Fruit fly (Drosophila melanogaster): Measurements from ENCODE around the gene CG31008.

Gene CG31008

DNA sequence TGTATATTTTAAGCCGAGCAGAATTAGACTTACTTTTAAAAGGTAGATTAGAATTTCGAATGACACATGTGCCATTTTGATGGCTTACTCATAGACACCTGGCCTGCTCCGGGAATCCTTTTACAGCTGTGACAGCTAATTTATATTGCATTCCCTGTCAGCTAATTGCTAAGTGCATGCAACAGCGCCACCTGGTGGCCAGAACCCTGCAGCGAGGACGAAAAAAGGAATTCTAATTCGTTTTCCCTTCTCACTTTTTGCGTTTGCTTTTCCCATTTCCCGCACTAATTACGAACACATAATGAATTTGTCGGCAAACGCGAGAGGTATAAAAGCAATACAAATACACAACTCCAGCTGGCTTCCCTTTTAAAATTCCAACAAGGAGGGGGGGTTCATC, at the start of gene CG31008:
Gene CG31008 (minus strand): TSS at position 59 of the 400 bp plus-strand sequence.
- TF ChIP-seq h (optimal IDR thresholded peaks at IDR 0.05) (no peak), Myc (optimal IDR thresholded peaks at IDR 0.05) (no peak), psq (optimal IDR thresholded peaks at IDR 0.05) (no peak), ttk (optimal IDR thresholded peaks at IDR 0.05) (no peak)

DNA sequence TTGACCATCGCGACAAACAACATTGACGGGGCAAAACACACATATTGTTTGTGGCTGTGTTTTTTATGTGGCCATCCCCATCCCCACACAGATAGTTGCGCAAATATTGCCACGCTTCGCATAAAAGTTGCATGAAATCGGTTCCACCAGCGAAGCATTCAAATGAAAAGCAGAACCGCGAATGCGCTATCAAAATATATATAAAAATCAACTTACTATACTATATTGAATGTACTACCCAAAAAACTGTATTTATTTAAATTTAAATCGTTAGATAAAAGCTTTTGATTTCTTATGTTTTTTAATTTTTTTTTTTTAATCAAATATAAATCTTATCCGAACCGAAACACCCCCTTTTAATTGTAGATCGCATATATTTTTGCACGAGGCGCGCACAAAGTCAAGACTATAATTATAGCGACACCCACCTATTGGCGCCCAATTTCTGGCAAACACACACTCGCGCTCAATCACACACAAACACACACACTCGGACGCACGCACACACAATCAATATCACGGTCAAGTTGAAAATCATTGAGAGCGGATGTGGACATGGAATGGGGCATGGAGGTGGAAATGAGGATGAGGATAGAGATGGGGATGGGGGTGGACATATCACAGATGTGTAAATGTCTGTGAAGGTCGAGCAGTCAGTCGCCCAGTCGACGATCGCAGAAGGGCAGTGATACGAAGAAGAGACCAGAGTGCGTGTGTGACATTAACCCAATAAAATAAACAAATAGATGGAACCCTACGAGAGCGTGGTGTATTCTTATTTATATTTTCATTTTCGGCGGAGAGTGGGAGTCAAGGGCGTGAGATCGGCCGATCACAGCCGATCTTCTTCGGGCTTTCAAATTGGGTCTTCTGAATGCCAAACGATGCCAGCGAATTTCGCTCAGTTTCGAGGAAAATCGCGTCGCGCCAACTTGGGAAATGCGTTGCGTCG, 48.9 kb upstream of the CG31008 start, which contains the start of gene CanA1:
Gene CanA1 (plus strand): TSS at position 902 of the 952 bp plus-strand sequence.
- TF ChIP-seq Myc (optimal IDR thresholded peaks at IDR 0.05) (no peak), psq (optimal IDR thresholded peaks at IDR 0.05) (no peak), ttk (optimal IDR thresholded peaks at IDR 0.05) (no peak), Sin3A (optimal IDR thresholded peaks at IDR 0.05) (no peak), h (optimal IDR thresholded peaks at IDR 0.05) (no peak)

DNA sequence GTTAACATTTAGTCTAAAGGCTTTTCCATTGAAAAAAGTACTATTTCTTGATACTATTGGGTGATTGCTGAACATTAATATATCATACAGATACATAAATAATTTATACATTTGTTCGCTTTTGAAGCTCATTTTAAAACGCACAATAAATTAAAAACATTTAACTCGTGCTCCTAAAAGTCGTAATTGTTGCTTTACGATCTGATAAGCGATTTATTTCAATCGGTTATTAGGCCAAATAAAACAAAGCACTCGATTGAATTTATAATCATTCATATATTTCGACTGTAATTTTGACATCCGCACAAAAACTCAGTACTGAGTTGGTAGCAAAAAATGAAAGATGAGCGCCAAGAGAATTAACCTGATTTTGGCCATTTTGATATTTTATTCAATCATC, 45.2 kb upstream of the CG31008 start, which contains the start of gene CG33773:
Gene CG33773 (plus strand): TSS at position 301 of the 400 bp plus-strand sequence.
- no peak for TF ChIP-seq h (optimal IDR thresholded peaks at IDR 0.05)
- TF ChIP-seq insv (optimal IDR thresholded peaks at IDR 0.05) = no peak
- no peak for TF ChIP-seq Myc (optimal IDR thresholded peaks at IDR 0.05)
- no peak for TF ChIP-seq psq (optimal IDR thresholded peaks at IDR 0.05)
- no peak for TF ChIP-seq Sin3A (optimal IDR thresholded peaks at IDR 0.05)
- TF ChIP-seq ttk (optimal IDR thresholded peaks at IDR 0.05) = no peak

dm6 chr3R:31020762-31021161, 31.0 kb upstream of the CG31008 start:
- TF ChIP-seq h (optimal IDR thresholded peaks at IDR 0.05) = no peak
- TF ChIP-seq Myc (optimal IDR thresholded peaks at IDR 0.05) = no peak
- TF ChIP-seq Sin3A (optimal IDR thresholded peaks at IDR 0.05) = no peak
- TF ChIP-seq insv (optimal IDR thresholded peaks at IDR 0.05) = no peak

dm6 chr3R:31019662-31020061, 29.9 kb upstream of the CG31008 start:
- TF ChIP-seq ttk (optimal IDR thresholded peaks at IDR 0.05) (no peak), psq (optimal IDR thresholded peaks at IDR 0.05) (no peak), h (optimal IDR thresholded peaks at IDR 0.05) (no peak), Sin3A (optimal IDR thresholded peaks at IDR 0.05) (no peak), insv (optimal IDR thresholded peaks at IDR 0.05) (no peak), Myc (optimal IDR thresholded peaks at IDR 0.05) (no peak)

DNA sequence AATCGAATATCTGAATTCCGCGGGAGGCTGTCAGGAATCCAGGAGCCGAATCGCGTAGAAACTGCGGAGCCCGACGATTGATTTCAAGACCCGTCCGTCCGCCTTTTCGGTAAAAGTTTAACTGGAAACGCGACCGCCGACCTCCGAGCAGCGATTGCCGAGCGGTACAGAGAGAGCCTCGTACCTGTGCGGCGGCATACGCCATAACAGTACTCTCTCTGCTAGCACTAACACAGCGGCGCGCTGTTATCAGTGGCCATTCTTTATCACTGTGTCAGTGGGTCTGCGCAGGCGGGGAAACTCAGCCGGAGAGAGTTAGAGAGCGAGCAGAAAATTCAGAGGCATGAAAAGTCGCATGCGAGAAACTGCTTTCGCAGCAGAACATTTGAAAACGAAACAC, 26.9 kb upstream of the CG31008 start, which contains the start of gene 5-HT7:
Gene 5-HT7 (minus strand): TSS at position 161 of the 400 bp plus-strand sequence.
- TF ChIP-seq Sin3A (optimal IDR thresholded peaks at IDR 0.05) (no peak), ttk (optimal IDR thresholded peaks at IDR 0.05) (no peak), h (optimal IDR thresholded peaks at IDR 0.05) (no peak), insv (optimal IDR thresholded peaks at IDR 0.05) (no peak), Myc (optimal IDR thresholded peaks at IDR 0.05) (no peak)

DNA sequence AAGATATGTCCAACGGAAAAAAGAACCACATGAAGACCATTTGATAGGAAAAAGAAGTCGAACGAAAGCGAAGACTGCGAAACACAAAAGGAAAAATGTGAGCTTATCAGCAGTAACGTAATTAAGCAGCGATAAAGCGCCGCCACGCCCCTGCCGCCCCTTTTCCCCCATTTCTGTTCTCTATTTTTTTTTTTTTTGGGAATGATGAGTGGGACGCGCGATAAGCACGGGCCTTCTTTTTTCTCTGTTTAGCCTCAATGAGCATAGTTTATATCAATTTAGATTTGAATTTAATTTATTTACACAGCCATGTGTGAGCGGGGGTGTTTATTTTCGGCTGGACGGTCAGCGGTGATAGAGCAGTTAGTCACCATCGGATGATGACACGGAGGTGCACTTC, 20.3 kb upstream of the CG31008 start:
- TF ChIP-seq h (optimal IDR thresholded peaks at IDR 0.05) (no peak), insv (optimal IDR thresholded peaks at IDR 0.05) (no peak), Sin3A (optimal IDR thresholded peaks at IDR 0.05) (no peak), ttk (optimal IDR thresholded peaks at IDR 0.05) (no peak), psq (optimal IDR thresholded peaks at IDR 0.05) (no peak), Myc (optimal IDR thresholded peaks at IDR 0.05) (no peak)

DNA sequence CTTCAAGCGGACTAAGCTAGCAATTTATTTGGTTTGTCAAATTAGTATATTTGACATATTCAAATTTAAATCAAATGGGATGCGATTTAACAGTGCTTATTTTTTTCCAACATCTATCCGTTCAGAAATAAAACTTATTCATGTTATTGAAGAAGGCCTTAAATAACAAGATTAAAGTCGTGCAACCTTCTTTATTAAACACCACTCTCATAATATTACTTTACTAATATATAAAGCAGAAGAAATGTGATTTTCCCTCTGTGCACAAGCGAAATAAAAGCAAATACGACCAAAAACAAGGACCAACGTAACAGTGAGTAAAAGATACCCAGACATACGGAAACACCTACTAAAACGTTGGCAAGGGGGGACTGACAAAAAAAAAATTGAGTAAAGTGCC, 16.8 kb upstream of the CG31008 start:
- TF ChIP-seq psq (optimal IDR thresholded peaks at IDR 0.05) (no peak), Myc (optimal IDR thresholded peaks at IDR 0.05) (no peak), insv (optimal IDR thresholded peaks at IDR 0.05) (no peak), ttk (optimal IDR thresholded peaks at IDR 0.05) (no peak), Sin3A (optimal IDR thresholded peaks at IDR 0.05) (no peak), h (optimal IDR thresholded peaks at IDR 0.05) (no peak)

- TF ChIP-seq ttk (optimal IDR thresholded peaks at IDR 0.05) (no peak), Myc (optimal IDR thresholded peaks at IDR 0.05) (no peak), psq (optimal IDR thresholded peaks at IDR 0.05) (no peak), h (optimal IDR thresholded peaks at IDR 0.05) (no peak), Sin3A (optimal IDR thresholded peaks at IDR 0.05) (no peak), insv (optimal IDR thresholded peaks at IDR 0.05) (no peak)
These were observed 2.6 kb upstream of the CG31008 start, which contains the start of gene CG31007 for dm6 chr3R:30992357-30992756. Gene CG31007 (minus strand): TSS chr3R:30992457.

- no peak for TF ChIP-seq h (optimal IDR thresholded peaks at IDR 0.05)
These were observed 25.6 kb downstream of the CG31008 start, which contains the start of gene Ctr1C for dm6 chr3R:30964220-30964619. Gene Ctr1C (minus strand): TSS chr3R:30964320.

DNA sequence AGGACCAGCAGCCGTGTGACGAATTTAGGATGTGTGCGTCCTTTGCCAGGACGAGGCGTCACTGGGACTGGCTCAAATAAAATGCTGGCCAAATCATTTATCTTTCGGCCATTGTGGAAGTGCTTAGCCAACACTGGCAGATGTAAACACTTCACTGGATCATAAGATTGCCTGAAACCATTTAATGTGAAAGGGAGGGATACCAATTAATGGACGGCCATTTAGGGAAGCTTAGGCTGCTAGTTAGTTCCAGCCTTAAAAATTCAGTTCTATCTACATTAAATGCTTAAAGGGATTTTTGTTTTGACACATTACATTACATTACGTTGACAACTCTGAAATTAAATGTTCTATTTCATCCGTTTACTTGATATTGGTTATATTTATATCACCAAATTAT, 30.4 kb downstream of the CG31008 start, which contains the start of gene CG15548:
Gene CG15548 (plus strand): TSS at position 301 of the 400 bp plus-strand sequence.
- no peak for TF ChIP-seq Myc (optimal IDR thresholded peaks at IDR 0.05)
- no peak for TF ChIP-seq psq (optimal IDR thresholded peaks at IDR 0.05)

- TF ChIP-seq insv (optimal IDR thresholded peaks at IDR 0.05) (no peak), ttk (optimal IDR thresholded peaks at IDR 0.05) (no peak), h (optimal IDR thresholded peaks at IDR 0.05) (no peak), Myc (optimal IDR thresholded peaks at IDR 0.05) (no peak), Sin3A (optimal IDR thresholded peaks at IDR 0.05) (no peak), psq (optimal IDR thresholded peaks at IDR 0.05) (no peak)
These were observed 43.5 kb downstream of the CG31008 start for dm6 chr3R:30946352-30946751.

- no peak for TF ChIP-seq Myc (optimal IDR thresholded peaks at IDR 0.05)
- no peak for TF ChIP-seq psq (optimal IDR thresholded peaks at IDR 0.05)
- no peak for TF ChIP-seq ttk (optimal IDR thresholded peaks at IDR 0.05)
- TF ChIP-seq insv (optimal IDR thresholded peaks at IDR 0.05) = no peak
- no peak for TF ChIP-seq h (optimal IDR thresholded peaks at IDR 0.05)
- no peak for TF ChIP-seq Sin3A (optimal IDR thresholded peaks at IDR 0.05)
These were observed 49.6 kb downstream of the CG31008 start for dm6 chr3R:30940234-30940633.
